Fruit fly (Drosophila melanogaster) whole organism, pupa: ENCODE results near the gene Cpsf5.

Source experiments
- CG13204 ChIP-seq: fragments of 200-800 bp; sonication (Bioruptor generic); optimal IDR thresholded peaks from 2 replicates; lab custom pipeline; 2018; ENCODE audit warnings: missing biosample characterization, mild to moderate bottlenecking, missing genetic modification characterization, moderate library complexity
- EcR ChIP-seq: fragments of 200-800 bp; sonication (Bioruptor generic); optimal IDR thresholded peaks from 3 replicates; lab custom pipeline; 2019; ENCODE audit warnings: missing biosample characterization, missing genetic modification characterization, mild to moderate bottlenecking, moderate library complexity, missing genetic modification reagents
- Snoo ChIP-seq: fragments of 200-800 bp; sonication (Bioruptor generic); optimal IDR thresholded peaks from 3 replicates; lab custom pipeline; 2017; ENCODE audit warnings: missing biosample characterization, mild to moderate bottlenecking, missing genetic modification characterization, inconsistent platforms

DNA sequence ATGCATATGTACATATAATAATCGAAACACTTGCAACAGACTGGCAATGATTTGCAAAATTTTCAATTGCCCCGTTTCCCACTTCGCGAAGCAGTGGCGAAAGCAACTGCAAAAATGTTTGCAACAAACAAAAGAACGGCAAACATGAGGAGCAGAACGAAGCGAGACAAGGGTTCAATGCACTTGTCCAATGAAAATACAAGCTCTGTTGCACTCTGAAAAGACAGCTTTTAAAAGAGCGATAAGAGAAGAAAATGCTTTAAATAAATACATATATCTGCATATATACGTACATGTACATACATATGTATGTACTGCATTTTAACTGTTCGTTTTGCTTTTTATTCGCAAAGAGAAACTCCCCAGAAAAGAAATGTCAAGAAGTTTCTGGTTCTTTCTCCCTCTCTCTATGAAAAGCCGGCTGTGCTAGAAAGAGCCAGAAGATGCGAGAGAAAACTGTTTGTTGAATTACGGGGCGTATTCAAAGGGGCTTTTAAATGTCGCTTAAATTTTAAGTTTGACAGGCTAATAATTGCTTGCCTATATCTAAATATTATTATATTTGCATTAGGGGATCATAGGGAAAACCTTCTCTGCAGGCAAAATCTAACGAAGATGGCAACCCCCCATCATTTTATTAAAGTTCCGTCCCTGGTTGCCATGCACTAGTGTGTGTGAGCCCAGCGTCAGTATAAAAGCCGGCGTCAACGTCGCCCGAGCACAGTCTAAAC lies 27.3 kb upstream of the Cpsf5 start, which contains the start of gene Hsp27:
- TF ChIP-seq CG13204 (GFP tag; lab: Kevin White, UChicago) = peak; percentile 98
- TF ChIP-seq Snoo (tag; lab: Kevin White, UChicago) = peak; percentile 100
- TF ChIP-seq EcR (GFP tag; lab: Kevin White, UChicago) = peak; percentile 96
